Worm (Caenorhabditis elegans) whole organism, L3 larva: ENCODE results near the gene K05G3.1.

Experiments
- aly-2 ChIP-seq: fragments of 150-350 bp; optimal IDR thresholded peaks from 2 replicates; lab custom pipeline; 2014; ENCODE audit warnings: missing biosample characterization, missing genetic modification characterization
- ceh-82 ChIP-seq: fragments of 150-350 bp; optimal IDR thresholded peaks from 2 replicates; lab custom pipeline; 2014; ENCODE audit warnings: missing biosample characterization, missing genetic modification characterization
- fkh-10 ChIP-seq: sonication (generic microtip); optimal IDR thresholded peaks from 2 replicates; lab custom pipeline; 2017; ENCODE audit warnings: missing biosample characterization, missing genetic modification reagents, missing genetic modification characterization

- no peak for TF ChIP-seq ceh-82 (tag; lab: Kevin White, UChicago)
- TF ChIP-seq fkh-10 (GFP tag; lab: Kevin White, UChicago) = no peak
- TF ChIP-seq aly-2 (tag; lab: Kevin White, UChicago) = no peak
Observed at ce11 chrX:16521722-16522121, 20.6 kb downstream of the K05G3.1 start.
